Worm (Caenorhabditis elegans) whole organism, L1 larva: Measurements from ENCODE around the gene sru-11.

ENCODE experiments used
- elt-3 ChIP-seq, 6 experiments: fragments of 150-350 bp in 1 of 6; sonication (generic microtip); optimal IDR thresholded peaks; 2 replicates each; lab custom pipeline; 2017 to 2018; ENCODE audit warnings: missing biosample characterization in 6 of 6, missing genetic modification characterization in 6 of 6, inconsistent platforms in 1 of 6
- fkh-10 ChIP-seq: sonication (generic microtip); optimal IDR thresholded peaks from 2 replicates; lab custom pipeline; 2017; ENCODE audit warnings: missing biosample characterization, missing genetic modification reagents, missing genetic modification characterization
- fkh-8 ChIP-seq: sonication (generic microtip); optimal IDR thresholded peaks from 2 replicates; lab custom pipeline; 2016; ENCODE audit warnings: mild to moderate bottlenecking, missing genetic modification characterization, missing compliant biosample characterization
- jun-1 ChIP-seq: fragments of 150-350 bp; optimal IDR thresholded peaks from 2 replicates; lab custom pipeline; 2014; ENCODE audit warnings: missing biosample characterization, missing genetic modification reagents, missing genetic modification characterization
- mab-9 ChIP-seq: fragments of 200-800 bp; sonication (Bioruptor generic); IDR thresholded peaks from 2 replicates; pipeline ENCODE4 v1.3.6; 2022; ENCODE audit warnings: missing genetic modification reagents, missing genetic modification characterization, missing compliant biosample characterization
- mdl-1 ChIP-seq, 2 experiments: fragments of 150-350 bp; optimal IDR thresholded peaks; 2 replicates each; lab custom pipeline; 2014 to 2017; ENCODE audit warnings: missing biosample characterization in 2 of 2, missing genetic modification characterization in 2 of 2, inconsistent platforms in 1 of 2
- nhr-237 ChIP-seq: fragments of 150-350 bp; optimal IDR thresholded peaks from 2 replicates; lab custom pipeline; 2014; ENCODE audit warnings: missing biosample characterization, missing genetic modification characterization
- nhr-28 ChIP-seq: fragments of 150-350 bp; optimal IDR thresholded peaks from 2 replicates; lab custom pipeline; 2014; ENCODE audit warnings: missing biosample characterization, missing genetic modification characterization
- nhr-77 ChIP-seq: fragments of 150-350 bp; optimal IDR thresholded peaks from 2 replicates; lab custom pipeline; 2014; ENCODE audit warnings: missing biosample characterization, missing genetic modification characterization
- pqm-1 ChIP-seq: sonication (generic microtip); optimal IDR thresholded peaks from 3 replicates; lab custom pipeline; 2017; ENCODE audit warnings: missing biosample characterization, missing genetic modification characterization
- snpc-4 ChIP-seq: fragments of 150-350 bp; optimal IDR thresholded peaks from 2 replicates; lab custom pipeline; 2014; ENCODE audit warnings: missing biosample characterization, missing genetic modification characterization
- unc-98 ChIP-seq: fragments of 200-800 bp; sonication (Bioruptor generic); IDR thresholded peaks from 2 replicates; pipeline ENCODE4 v1.3.6; 2022; ENCODE audit warnings: missing genetic modification characterization, missing compliant biosample characterization
- zip-4 ChIP-seq: fragments of 200-800 bp; sonication (Bioruptor generic); optimal IDR thresholded peaks from 2 replicates; lab custom pipeline; 2018; ENCODE audit warnings: mild to moderate bottlenecking, missing genetic modification characterization, moderate library complexity, missing compliant biosample characterization
- ztf-11 ChIP-seq, 2 experiments: sonication (generic microtip); optimal IDR thresholded peaks; 2 replicates each; lab custom pipeline; 2016 to 2017; ENCODE audit warnings: missing genetic modification characterization in 2 of 2, missing biosample characterization in 1 of 2, missing compliant biosample characterization in 1 of 2

DNA sequence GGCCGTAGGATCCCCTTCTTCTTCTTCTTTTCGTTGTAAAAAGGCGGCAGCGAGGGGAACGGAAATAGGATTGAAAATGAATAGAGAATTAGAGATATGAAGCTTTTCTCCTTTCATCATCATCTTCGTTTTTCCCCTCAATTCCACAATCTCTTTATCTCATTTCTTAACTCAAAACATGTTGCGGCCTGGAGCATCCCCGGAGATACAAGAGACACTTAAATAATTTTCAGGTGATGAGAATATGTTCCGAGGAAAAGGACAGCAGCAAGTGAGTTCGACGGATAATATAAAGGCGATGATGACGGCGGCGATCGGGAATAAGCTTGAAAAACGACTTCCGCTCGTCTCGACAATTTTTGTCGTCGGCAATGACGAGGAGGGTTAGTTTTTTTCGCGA, 23.1 kb upstream of the sru-11 start, which contains the start of the genes Y45F10B.13 and qui-1:
- no peak for TF ChIP-seq zip-4 (GFP tag; lab: Kevin White, UChicago)
- TF ChIP-seq nhr-28 (tag; lab: Kevin White, UChicago): no peak
- no peak for TF ChIP-seq pqm-1 (tag; lab: Kevin White, UChicago)
- no peak for TF ChIP-seq jun-1 (tag; lab: Kevin White, UChicago)
- no peak for TF ChIP-seq ztf-11 (tag; optimal IDR thresholded peaks at IDR 0.05; lab: Kevin White, UChicago)
- no peak for TF ChIP-seq unc-98 (GFP tag; lab: Robert Waterston, UW)
- TF ChIP-seq elt-3 (tag; optimal IDR thresholded peaks at IDR 0.05; lab: Kevin White, UChicago): no peak
- TF ChIP-seq mab-9 (GFP tag; lab: Robert Waterston, UW): no peak
- no peak for TF ChIP-seq nhr-77
- no peak for TF ChIP-seq fkh-8 (tag; lab: Kevin White, UChicago)
- TF ChIP-seq fkh-10 (GFP tag; lab: Kevin White, UChicago): no peak
- TF ChIP-seq mdl-1 (tag; optimal IDR thresholded peaks at IDR 0.05; lab: Kevin White, UChicago): no peak
- TF ChIP-seq nhr-237 (tag; lab: Kevin White, UChicago): no peak
- no peak for TF ChIP-seq snpc-4 (tag; lab: Kevin White, UChicago)
